Worm (Caenorhabditis elegans): Measurements from ENCODE around the gene his-24.

his-24 gene

ce11 chrX:14504551-14504902 is 14.6 kb downstream of the his-24 start:
- no peak for TF ChIP-seq cebp-2 (GFP tag; IDR thresholded peaks at IDR 0.05)
- TF ChIP-seq nhr-80 (tag; optimal IDR thresholded peaks at IDR 0.05) = peak; percentile 38

- TF ChIP-seq die-1 (tag; optimal IDR thresholded peaks at IDR 0.05) (no peak), gei-17 (GFP tag; optimal IDR thresholded peaks at IDR 0.05) (peak; percentile 22), madf-6 (GFP tag; IDR thresholded peaks at IDR 0.05) (0 out of 2 replicates have a peak, but pooled peaks have one; percentile 32), chd-7 (tag; optimal IDR thresholded peaks at IDR 0.05) (peak; percentile 52), zfh-2 (GFP tag; conservative IDR thresholded peaks at IDR 0.05) (peak; percentile 98), egrh-3 (GFP tag; IDR thresholded peaks at IDR 0.05) (peak; percentile 79), let-526 (GFP tag; IDR thresholded peaks at IDR 0.05) (peak; percentile 23; the same call in 1 of the 2 replicates), mcd-1 (GFP tag; IDR thresholded peaks at IDR 0.05) (0 out of 2 replicates have a peak, but pooled peaks have one; percentile 21), tbx-9 (tag; optimal IDR thresholded peaks at IDR 0.05; ENCODE audit: borderline replicate concordance) (no peak), lin-40 (tag; optimal IDR thresholded peaks at IDR 0.05) (peak; percentile 36), ets-4 (GFP tag; optimal IDR thresholded peaks at IDR 0.05) (peak; percentile 36), dox-1 (GFP tag; IDR thresholded peaks at IDR 0.05) (peak; percentile 69), nhr-27 (tag; optimal IDR thresholded peaks at IDR 0.05) (no peak), ztf-3 (GFP tag; optimal IDR thresholded peaks at IDR 0.05) (no peak), unc-62 (GFP tag; optimal IDR thresholded peaks at IDR 0.05) (no peak), somi-1 (GFP tag; optimal IDR thresholded peaks at IDR 0.05) (peak; percentile 55), ztf-22 (GFP tag; optimal IDR thresholded peaks at IDR 0.05) (peak; percentile 48), zim-3 (tag; optimal IDR thresholded peaks at IDR 0.05) (no peak), hmg-1.2 (GFP tag; IDR thresholded peaks at IDR 0.05) (peak; percentile 20; the same call in 1 of the 2 replicates), tbp1 (GFP tag; optimal IDR thresholded peaks at IDR 0.05) (peak; percentile 16), snpc-4 (GFP tag; optimal IDR thresholded peaks at IDR 0.05) (no peak), snpc-4 (tag; optimal IDR thresholded peaks at IDR 0.05) (peak in 1 of 4 experiments; percentile 45), ztf-26 (tag; optimal IDR thresholded peaks at IDR 0.05) (peak; percentile 18), attf-5 (GFP tag; optimal IDR thresholded peaks at IDR 0.05) (no peak), nhr-80 (tag; optimal IDR thresholded peaks at IDR 0.05) (peak; percentile 92), atf-7 (tag; optimal IDR thresholded peaks at IDR 0.05) (peak; percentile 7), lin-26 (GFP tag; IDR thresholded peaks at IDR 0.05) (peak; percentile 36; the same call in 1 of the 2 replicates), cebp-1 (GFP tag; IDR thresholded peaks at IDR 0.05) (no peak), cebp-1 (tag; optimal IDR thresholded peaks at IDR 0.05) (peak; percentile 73), ceh-27 (GFP tag; optimal IDR thresholded peaks at IDR 0.05) (peak; percentile 34)
Measured at ce11 chrX:14505578-14506353, 15.9 kb downstream of the his-24 start.

ce11 chrX:14507992-14508391 is 18.1 kb downstream of the his-24 start:
- TF ChIP-seq lin-40 (tag; optimal IDR thresholded peaks at IDR 0.05) (peak; percentile 44), K11D2.4 (GFP tag; IDR thresholded peaks at IDR 0.05) (0 out of 2 replicates have a peak, but pooled peaks have one; percentile 27), ceh-27 (GFP tag; optimal IDR thresholded peaks at IDR 0.05) (peak; percentile 29), Y53G8AR.9 (GFP tag; conservative IDR thresholded peaks at IDR 0.05) (no peak), dpff-1 (tag; optimal IDR thresholded peaks at IDR 0.05) (no peak), ztf-26 (tag; optimal IDR thresholded peaks at IDR 0.05) (peak; percentile 60), somi-1 (GFP tag; optimal IDR thresholded peaks at IDR 0.05) (peak; percentile 41), nhr-179 (tag; optimal IDR thresholded peaks at IDR 0.05) (no peak)
